Worm (Caenorhabditis elegans) whole organism, L1 larva: ENCODE results near the gene DH11.2.
A peak's percentile ranks its signal among the peaks of the same experiment; 100 is the strongest.

ENCODE experiments used
- C34B4.2 ChIP-seq: sonication (generic microtip); optimal IDR thresholded peaks from 2 replicates; lab custom pipeline; 2017; ENCODE audit warnings: mild to moderate bottlenecking, missing genetic modification characterization, missing compliant biosample characterization
- alr-1 ChIP-seq: fragments of 200-800 bp; sonication (Bioruptor generic); optimal IDR thresholded peaks from 2 replicates; lab custom pipeline; 2018; ENCODE audit warnings: borderline replicate concordance, mild to moderate bottlenecking, missing genetic modification characterization, missing compliant biosample characterization
- blmp-1 ChIP-seq: fragments of 150-350 bp; optimal IDR thresholded peaks from 2 replicates; lab custom pipeline; 2014; ENCODE audit warnings: missing biosample characterization, missing genetic modification characterization
- ceh-8 ChIP-seq: fragments of 200-800 bp; sonication (Bioruptor generic); optimal IDR thresholded peaks from 2 replicates; lab custom pipeline; 2018; ENCODE audit warnings: mild to moderate bottlenecking, missing genetic modification characterization, moderate library complexity, missing compliant biosample characterization
- ceh-88 ChIP-seq: fragments of 200-800 bp; sonication (Bioruptor generic); IDR thresholded peaks from 2 replicates; pipeline ENCODE4 v1.3.6; 2022; ENCODE audit warnings: missing genetic modification characterization, missing compliant biosample characterization
- dpl-1 ChIP-seq, 3 experiments: fragments of 150-350 bp in 2 of 3; sonication (generic microtip) in 1 of 3; optimal IDR thresholded peaks; 2 replicates each; lab custom pipeline; 2014 to 2017; ENCODE audit warnings: missing biosample characterization in 3 of 3, missing genetic modification characterization in 3 of 3, missing genetic modification reagents in 3 of 3
- dsc-1 ChIP-seq: sonication (generic microtip); optimal IDR thresholded peaks from 2 replicates; lab custom pipeline; 2016; ENCODE audit warnings: mild to moderate bottlenecking, missing genetic modification characterization, missing compliant biosample characterization
- efl-1 ChIP-seq, 4 experiments: fragments of 150-350 bp; optimal IDR thresholded peaks in 3 of 4; peaks in 1 of 4; 1 replicate in 1 of 4; 2 replicates in 3 of 4; lab custom pipeline; 2014; ENCODE audit warnings: missing biosample characterization in 2 of 4, missing genetic modification characterization in 2 of 4, missing genetic modification reagents in 2 of 4
- efl-3 ChIP-seq: fragments of 200-800 bp; sonication (Bioruptor generic); optimal IDR thresholded peaks from 2 replicates; lab custom pipeline; 2018; ENCODE audit warnings: mild to moderate bottlenecking, missing genetic modification characterization, missing compliant biosample characterization
- elt-2 ChIP-seq: sonication (generic microtip); optimal IDR thresholded peaks from 2 replicates; lab custom pipeline; 2016; ENCODE audit warnings: missing genetic modification characterization, mild to moderate bottlenecking, inconsistent platforms, missing compliant biosample characterization, missing genetic modification reagents
- fkh-10 ChIP-seq: sonication (generic microtip); optimal IDR thresholded peaks from 2 replicates; lab custom pipeline; 2017; ENCODE audit warnings: missing biosample characterization, missing genetic modification reagents, missing genetic modification characterization
- fos-1 ChIP-seq: fragments of 150-350 bp; optimal IDR thresholded peaks from 2 replicates; lab custom pipeline; 2014; ENCODE audit warnings: missing biosample characterization, missing genetic modification characterization
- hlh-17 ChIP-seq: fragments of 200-800 bp; sonication (Bioruptor generic); optimal IDR thresholded peaks from 2 replicates; lab custom pipeline; 2018; ENCODE audit warnings: missing genetic modification characterization, mild to moderate bottlenecking, missing compliant biosample characterization, moderate library complexity, borderline replicate concordance
- isw-1 ChIP-seq: fragments of 200-800 bp; sonication (Bioruptor generic); IDR thresholded peaks from 2 replicates; pipeline ENCODE4 v1.3.6; 2022; ENCODE audit warnings: missing genetic modification characterization, missing compliant biosample characterization
- lin-14 ChIP-seq: fragments of 200-800 bp; sonication (Bioruptor generic); optimal IDR thresholded peaks from 2 replicates; lab custom pipeline; 2018; ENCODE audit warnings: mild to moderate bottlenecking, missing genetic modification characterization, moderate library complexity, missing compliant biosample characterization
- lin-35 ChIP-seq, 2 experiments: fragments of 150-350 bp; optimal IDR thresholded peaks; 2 replicates each; lab custom pipeline; 2014; ENCODE audit warnings: missing biosample characterization in 2 of 2, missing genetic modification characterization in 2 of 2, missing genetic modification reagents in 2 of 2
- lir-3 ChIP-seq: sonication (generic microtip); optimal IDR thresholded peaks from 2 replicates; lab custom pipeline; 2016; ENCODE audit warnings: mild to moderate bottlenecking, missing genetic modification characterization, moderate library complexity, missing compliant biosample characterization; ENCODE audit not compliant: poor library complexity
- lsy-2 ChIP-seq, 2 experiments: fragments of 150-350 bp; optimal IDR thresholded peaks; 2 replicates each; lab custom pipeline; 2014; ENCODE audit warnings: missing biosample characterization in 2 of 2, missing genetic modification characterization in 2 of 2
- mep-1 ChIP-seq: fragments of 150-350 bp; optimal IDR thresholded peaks from 2 replicates; lab custom pipeline; 2014; ENCODE audit warnings: missing biosample characterization, missing genetic modification characterization
- nhr-19 ChIP-seq: fragments of 200-800 bp; sonication (Bioruptor generic); conservative IDR thresholded peaks from 2 replicates; pipeline ENCODE4 v1.3.6; 2022; ENCODE audit warnings: missing genetic modification characterization, missing compliant biosample characterization
- nhr-20 ChIP-seq: sonication (generic microtip); optimal IDR thresholded peaks from 2 replicates; lab custom pipeline; 2016; ENCODE audit warnings: mild to moderate bottlenecking, missing genetic modification characterization, missing compliant biosample characterization
- nhr-77 ChIP-seq: fragments of 150-350 bp; optimal IDR thresholded peaks from 2 replicates; lab custom pipeline; 2014; ENCODE audit warnings: missing biosample characterization, missing genetic modification characterization
- nhr-84 ChIP-seq: sonication (generic microtip); optimal IDR thresholded peaks from 2 replicates; lab custom pipeline; 2017; ENCODE audit warnings: missing biosample characterization, missing genetic modification characterization
- pqm-1 ChIP-seq: sonication (generic microtip); optimal IDR thresholded peaks from 3 replicates; lab custom pipeline; 2017; ENCODE audit warnings: missing biosample characterization, missing genetic modification characterization
- rnt-1 ChIP-seq: sonication (generic microtip); optimal IDR thresholded peaks from 2 replicates; lab custom pipeline; 2016; ENCODE audit warnings: mild to moderate bottlenecking, missing genetic modification characterization, moderate library complexity, missing compliant biosample characterization
- skn-1 ChIP-seq: fragments of 150-350 bp; optimal IDR thresholded peaks from 2 replicates; lab custom pipeline; 2014; ENCODE audit warnings: missing biosample characterization, missing genetic modification characterization
- sox-4 ChIP-seq: sonication (generic microtip); optimal IDR thresholded peaks from 2 replicates; lab custom pipeline; 2016; ENCODE audit warnings: missing genetic modification characterization, missing compliant biosample characterization
- tlp-1 ChIP-seq: fragments of 150-350 bp; optimal IDR thresholded peaks from 2 replicates; lab custom pipeline; 2014; ENCODE audit warnings: missing biosample characterization, missing genetic modification characterization
- unc-98 ChIP-seq: fragments of 200-800 bp; sonication (Bioruptor generic); IDR thresholded peaks from 2 replicates; pipeline ENCODE4 v1.3.6; 2022; ENCODE audit warnings: missing genetic modification characterization, missing compliant biosample characterization
- ztf-11 ChIP-seq, 2 experiments: sonication (generic microtip); optimal IDR thresholded peaks; 2 replicates each; lab custom pipeline; 2016 to 2017; ENCODE audit warnings: missing genetic modification characterization in 2 of 2, missing biosample characterization in 1 of 2, missing compliant biosample characterization in 1 of 2

The DH11.2 gene

DNA sequence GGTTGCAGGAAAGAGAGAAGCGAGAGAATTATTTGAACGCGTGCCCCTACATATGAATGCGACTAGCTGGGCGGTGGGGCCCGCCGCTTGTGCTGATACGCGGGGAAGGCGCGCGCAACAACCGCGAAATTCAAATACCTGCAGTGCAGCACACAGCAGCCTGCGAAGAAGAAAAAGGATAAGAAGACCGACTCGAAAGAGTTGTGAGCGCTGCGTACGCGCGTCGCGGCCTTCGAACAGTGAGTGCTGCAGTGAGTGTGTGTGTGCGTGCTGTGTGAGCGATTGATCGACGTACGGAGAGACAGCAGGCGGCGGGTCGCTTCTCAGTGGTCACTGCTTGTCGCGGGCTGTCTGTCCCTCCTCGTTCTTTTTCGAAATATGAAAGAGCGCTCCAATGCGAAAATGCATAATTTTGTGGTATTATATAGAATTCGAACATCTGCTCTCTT lies 15.7 kb downstream of the DH11.2 start (continued):
- TF ChIP-seq hlh-17 (GFP tag; lab: Kevin White, UChicago) (no peak), ceh-88 (GFP tag; lab: Robert Waterston, UW) (0 out of 2 replicates have a peak, but pooled peaks have one; percentile 47), unc-98 (GFP tag; lab: Robert Waterston, UW) (no peak), ceh-8 (GFP tag; lab: Kevin White, UChicago) (peak; percentile 79), dsc-1 (peak; percentile 61), nhr-20 (tag; lab: Kevin White, UChicago) (peak; percentile 78), fos-1 (tag; lab: Kevin White, UChicago) (peak; percentile 26), sox-4 (tag; lab: Kevin White, UChicago) (peak; percentile 46)
- TF ChIP-seq, all 84 proteins: peak for 47

DNA sequence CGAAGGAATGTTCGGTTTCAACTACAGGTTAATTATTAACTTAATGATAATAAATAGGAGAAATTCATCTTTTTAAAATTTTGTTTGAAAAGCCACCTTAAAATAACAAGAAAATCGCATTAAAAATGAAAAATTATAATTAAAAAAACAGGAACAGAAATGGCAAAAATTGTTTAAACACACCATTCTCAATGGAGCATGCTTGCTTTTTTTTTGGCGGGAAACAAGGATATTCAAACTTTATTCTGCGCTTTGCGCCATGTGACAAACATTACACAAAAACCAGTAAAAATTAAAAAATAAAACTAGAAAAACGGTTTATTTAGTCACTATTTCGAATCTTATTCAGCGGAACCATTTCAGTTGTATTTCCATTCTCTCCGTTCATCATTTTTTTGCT lies 16.1 kb downstream of the DH11.2 start:
- TF ChIP-seq elt-2 (tag; lab: Kevin White, UChicago) (no peak), pqm-1 (tag; lab: Kevin White, UChicago) (no peak), efl-1 (optimal IDR thresholded peaks at IDR 0.05; lab: Kevin White, UChicago) (peak; percentile 33 to 38), efl-1 (GFP tag; optimal IDR thresholded peaks at IDR 0.05 in 1 of 2; lab: Kevin White, UChicago) (peak; percentile 59 to 95), lir-3 (tag; lab: Kevin White, UChicago) (no peak), ztf-11 (tag; optimal IDR thresholded peaks at IDR 0.05; lab: Kevin White, UChicago) (no peak), dpl-1 (GFP tag; optimal IDR thresholded peaks at IDR 0.05; lab: Kevin White, UChicago) (peak; percentile 28 to 50 (median 35)), tlp-1 (tag; lab: Kevin White, UChicago) (no peak), C34B4.2 (tag; lab: Kevin White, UChicago) (no peak)

DNA sequence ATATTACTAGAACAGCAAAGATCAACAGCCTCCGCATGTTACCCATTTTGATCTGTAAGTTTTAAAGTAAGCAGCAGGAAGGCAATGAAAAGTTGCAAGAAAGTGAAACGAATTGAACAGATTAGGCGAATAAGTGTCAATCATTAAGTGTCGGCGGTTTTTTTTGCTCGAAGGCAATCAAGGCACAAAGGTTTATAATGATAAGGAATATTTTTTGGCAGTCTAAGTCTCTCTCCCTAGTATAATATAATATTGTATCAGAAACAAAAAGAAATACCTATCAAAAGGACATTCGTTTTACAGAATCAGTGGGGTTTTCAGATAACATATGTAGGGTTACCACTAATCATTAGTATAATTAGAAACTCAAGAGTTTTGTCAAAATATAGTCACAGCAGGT lies 20.0 kb downstream of the DH11.2 start, which contains the start of gene nrf-6:
nrf-6 (minus strand) TSS at position 52 of the 400 bp plus-strand sequence.
- TF ChIP-seq lir-3 (tag; lab: Kevin White, UChicago) (no peak), rnt-1 (tag; lab: Kevin White, UChicago) (no peak), alr-1 (tag; lab: Kevin White, UChicago) (no peak), fkh-10 (GFP tag; lab: Kevin White, UChicago) (no peak), mep-1 (no peak), elt-2 (tag; lab: Kevin White, UChicago) (peak; percentile 53)

DNA sequence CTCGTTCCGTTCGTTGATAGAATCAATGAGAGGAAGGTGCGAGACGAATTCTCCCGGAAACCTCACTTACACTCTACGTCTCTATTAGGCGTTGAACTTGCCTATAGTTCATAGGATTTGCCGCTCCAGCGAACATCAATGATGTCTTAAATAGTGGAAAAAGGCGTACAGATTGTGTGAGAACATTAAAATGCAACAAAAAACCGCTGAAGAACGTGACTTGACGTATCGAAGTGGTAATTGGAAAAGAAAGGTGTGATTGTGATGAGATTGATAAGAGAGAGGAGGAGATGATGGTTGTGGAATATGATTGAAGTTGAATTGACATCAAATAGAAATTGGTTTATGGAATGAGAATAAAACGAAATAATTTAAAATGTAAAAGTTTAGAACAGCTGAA lies 21.4 kb downstream of the DH11.2 start:
- no peak for TF ChIP-seq nhr-19 (GFP tag; lab: Robert Waterston, UW)
- TF ChIP-seq mep-1 = peak; percentile 6
- peak; percentile 51 for TF ChIP-seq lin-14 (GFP tag; lab: Kevin White, UChicago)
- TF ChIP-seq nhr-77 = no peak
- TF ChIP-seq efl-1 (optimal IDR thresholded peaks at IDR 0.05; lab: Kevin White, UChicago) = no peak
- TF ChIP-seq efl-1 (GFP tag; optimal IDR thresholded peaks at IDR 0.05 in 1 of 2; lab: Kevin White, UChicago) = peak in 1 of 2 experiments; percentile 16
- TF ChIP-seq lsy-2 (tag; optimal IDR thresholded peaks at IDR 0.05; lab: Kevin White, UChicago) = peak in 1 of 2 experiments; percentile 8
- TF ChIP-seq blmp-1 (tag; lab: Kevin White, UChicago) = peak; percentile 26
- TF ChIP-seq lin-35 (GFP tag; optimal IDR thresholded peaks at IDR 0.05; lab: Kevin White, UChicago) = peak in 1 of 2 experiments; percentile 21
- TF ChIP-seq, all 84 proteins: peak for 6

DNA sequence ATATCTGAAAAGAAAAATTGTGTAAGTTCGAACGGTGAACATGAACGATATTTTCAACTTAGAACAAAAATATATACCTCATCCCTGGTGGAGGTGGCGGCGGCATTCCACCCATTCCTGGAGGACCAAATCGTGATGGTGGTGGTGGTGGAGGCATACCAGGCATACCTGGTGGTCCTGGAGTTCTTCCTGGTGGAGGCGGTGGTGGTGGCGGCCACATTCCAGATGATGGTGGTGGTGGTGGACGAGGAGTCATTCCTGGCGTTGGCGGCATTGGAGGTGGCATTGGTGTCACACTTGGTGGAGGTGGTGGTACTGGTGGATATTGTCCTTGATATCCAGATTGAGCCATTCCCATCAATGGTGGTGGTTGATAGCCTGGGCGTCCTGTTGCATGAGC lies 22.0 kb downstream of the DH11.2 start:
- TF ChIP-seq pqm-1 (tag; lab: Kevin White, UChicago) (no peak), skn-1 (tag; lab: Kevin White, UChicago) (no peak), dsc-1 (no peak), C34B4.2 (tag; lab: Kevin White, UChicago) (no peak), isw-1 (GFP tag; lab: Robert Waterston, UW) (no peak), nhr-84 (tag; lab: Kevin White, UChicago) (no peak), sox-4 (tag; lab: Kevin White, UChicago) (no peak), efl-3 (no peak), alr-1 (tag; lab: Kevin White, UChicago) (no peak), rnt-1 (tag; lab: Kevin White, UChicago) (no peak), fos-1 (tag; lab: Kevin White, UChicago) (no peak)
